Worm (Caenorhabditis elegans): Measurements from ENCODE around the gene Y22D7AL.9.

Y22D7AL.9 gene

ce11 chrIII:1625660-1626275 is 11.9 kb upstream of the Y22D7AL.9 start (continued):
- TF ChIP-seq vab-7 (GFP tag; IDR thresholded peaks at IDR 0.05), result peak; percentile 43; the same call in 1 of the 2 replicates
- 0 out of 2 replicates have a peak, but pooled peaks have one; percentile 47 for TF ChIP-seq dmd-9 (GFP tag; IDR thresholded peaks at IDR 0.05)
- TF ChIP-seq nhr-111 (GFP tag; optimal IDR thresholded peaks at IDR 0.05), result peak; percentile 44
- no peak for TF ChIP-seq lsy-2 (tag; optimal IDR thresholded peaks at IDR 0.05)
- no peak for TF ChIP-seq Y75B8A.6 (GFP tag; IDR thresholded peaks at IDR 0.05)
- TF ChIP-seq daf-19 (GFP tag; conservative IDR thresholded peaks at IDR 0.05), result no peak
- no peak for TF ChIP-seq ztf-7 (tag; optimal IDR thresholded peaks at IDR 0.05)
- no peak for TF ChIP-seq T26A8.4 (GFP tag; IDR thresholded peaks at IDR 0.05)
- no peak for TF ChIP-seq ceh-44 (GFP tag; IDR thresholded peaks at IDR 0.05)
- TF ChIP-seq lin-38 (GFP tag; IDR thresholded peaks at IDR 0.05), result peak; percentile 46
- 0 out of 2 replicates have a peak, but pooled peaks have one; percentile 10 for TF ChIP-seq Y105C5A.15 (GFP tag; IDR thresholded peaks at IDR 0.05)
- 0 out of 2 replicates have a peak, but pooled peaks have one; percentile 47 for TF ChIP-seq mdt-29 (GFP tag; IDR thresholded peaks at IDR 0.05)
- peak; percentile 51 for TF ChIP-seq unc-130 (GFP tag; optimal IDR thresholded peaks at IDR 0.05)
- TF ChIP-seq ZK337.2 (GFP tag; IDR thresholded peaks at IDR 0.05), result no peak
- TF ChIP-seq dmd-8 (GFP tag; IDR thresholded peaks at IDR 0.05), result 0 out of 2 replicates have a peak, but pooled peaks have one; percentile 15
- no peak for TF ChIP-seq ceh-28 (tag; optimal IDR thresholded peaks at IDR 0.05)
- peak; percentile 67; the same call in 1 of the 2 replicates for TF ChIP-seq lim-7 (GFP tag; IDR thresholded peaks at IDR 0.05)

ce11 chrIII:1622329-1622728 is 8.5 kb upstream of the Y22D7AL.9 start:
- TF ChIP-seq dmd-6 (GFP tag; IDR thresholded peaks at IDR 0.05), result peak; percentile 34; the same call in 1 of the 2 replicates
- TF ChIP-seq nhr-102 (tag; optimal IDR thresholded peaks at IDR 0.05), result no peak
- no peak for TF ChIP-seq ctbp-1 (GFP tag; IDR thresholded peaks at IDR 0.05)
- no peak for TF ChIP-seq nhr-76 (tag; optimal IDR thresholded peaks at IDR 0.05)
- TF ChIP-seq fos-1 (tag; optimal IDR thresholded peaks at IDR 0.05), result no peak
- peak; percentile 87 for TF ChIP-seq nhr-10 (tag; optimal IDR thresholded peaks at IDR 0.05)
- peak; percentile 36; the same call in 1 of the 2 replicates for TF ChIP-seq lin-38 (GFP tag; IDR thresholded peaks at IDR 0.05)
- no peak for TF ChIP-seq jun-1 (tag; optimal IDR thresholded peaks at IDR 0.05)
- TF ChIP-seq hlh-11 (tag; optimal IDR thresholded peaks at IDR 0.05), result peak; percentile 46
- peak; percentile 33 for TF ChIP-seq mes-2 (tag; optimal IDR thresholded peaks at IDR 0.05; ENCODE audit: poor library complexity, severe bottlenecking)
- TF ChIP-seq lin-13 (GFP tag; optimal IDR thresholded peaks at IDR 0.05), result no peak
- no peak for TF ChIP-seq aly-2 (tag; optimal IDR thresholded peaks at IDR 0.05)
- TF ChIP-seq daf-16 (GFP tag; optimal IDR thresholded peaks at IDR 0.05), result no peak
- peak; percentile 56 for TF ChIP-seq daf-16 (tag; optimal IDR thresholded peaks at IDR 0.05)
- no peak for TF ChIP-seq ceh-62 (tag; optimal IDR thresholded peaks at IDR 0.05)
- peak in 1 of 2 experiments; percentile 1 for TF ChIP-seq hif-1 (tag; optimal IDR thresholded peaks at IDR 0.05)
- TF ChIP-seq dve-1 (tag; optimal IDR thresholded peaks at IDR 0.05; ENCODE audit: insufficient read depth), result peak; percentile 69
- peak; percentile 1 for TF ChIP-seq pqm-1 (tag; optimal IDR thresholded peaks at IDR 0.05)
- TF ChIP-seq nhr-28 (tag; optimal IDR thresholded peaks at IDR 0.05), result peak; percentile 46
- TF ChIP-seq spr-1 (tag; optimal IDR thresholded peaks at IDR 0.05), result no peak
- peak in 1 of 2 experiments; percentile 51 for TF ChIP-seq lsy-2 (tag; optimal IDR thresholded peaks at IDR 0.05)

ce11 chrIII:1621330-1621729 is 7.5 kb upstream of the Y22D7AL.9 start:
- TF ChIP-seq unc-62 (GFP tag; optimal IDR thresholded peaks at IDR 0.05 in 1 of 2) (peak in 1 of 2 experiments; percentile 54), unc-62 (tag; optimal IDR thresholded peaks at IDR 0.05) (no peak), set-16 (GFP tag; IDR thresholded peaks at IDR 0.05) (peak; percentile 14; the same call in 1 of the 2 replicates), lin-39 (tag; optimal IDR thresholded peaks at IDR 0.05) (no peak), unc-39 (tag; optimal IDR thresholded peaks at IDR 0.05) (no peak), nhr-76 (tag; optimal IDR thresholded peaks at IDR 0.05) (no peak), nhr-48 (tag; optimal IDR thresholded peaks at IDR 0.05) (no peak), tra-1 (GFP tag; IDR thresholded peaks at IDR 0.05) (no peak), attf-4 (tag; optimal IDR thresholded peaks at IDR 0.05) (no peak)
